Worm (Caenorhabditis elegans) whole organism, L1 larva: ENCODE measurements around the gene sre-40.

Experiments used
- C04F5.9 ChIP-seq: sonication (generic microtip); optimal IDR thresholded peaks from 2 replicates; lab custom pipeline; 2016; ENCODE audit warnings: missing genetic modification characterization, missing compliant biosample characterization
- C16A3.4 ChIP-seq: fragments of 150-350 bp; optimal IDR thresholded peaks from 2 replicates; lab custom pipeline; 2014; ENCODE audit warnings: missing biosample characterization, missing genetic modification characterization
- Y116A8C.19 ChIP-seq: sonication (generic microtip); optimal IDR thresholded peaks from 2 replicates; lab custom pipeline; 2016; ENCODE audit warnings: missing compliant biosample characterization, missing genetic modification characterization, borderline replicate concordance
- alr-1 ChIP-seq: fragments of 200-800 bp; sonication (Bioruptor generic); optimal IDR thresholded peaks from 2 replicates; lab custom pipeline; 2018; ENCODE audit warnings: borderline replicate concordance, mild to moderate bottlenecking, missing genetic modification characterization, missing compliant biosample characterization
- aly-2 ChIP-seq: fragments of 150-350 bp; optimal IDR thresholded peaks from 2 replicates; lab custom pipeline; 2014; ENCODE audit warnings: missing biosample characterization, missing genetic modification characterization
- ama-1 ChIP-seq: fragments of 150-350 bp; optimal IDR thresholded peaks from 2 replicates; lab custom pipeline; 2014
- ceh-8 ChIP-seq: fragments of 200-800 bp; sonication (Bioruptor generic); optimal IDR thresholded peaks from 2 replicates; lab custom pipeline; 2018; ENCODE audit warnings: mild to moderate bottlenecking, missing genetic modification characterization, moderate library complexity, missing compliant biosample characterization
- ceh-88 ChIP-seq: fragments of 200-800 bp; sonication (Bioruptor generic); IDR thresholded peaks from 2 replicates; pipeline ENCODE4 v1.3.6; 2022; ENCODE audit warnings: missing genetic modification characterization, missing compliant biosample characterization
- dpl-1 ChIP-seq, 3 experiments: fragments of 150-350 bp in 2 of 3; sonication (generic microtip) in 1 of 3; optimal IDR thresholded peaks; 2 replicates each; lab custom pipeline; 2014 to 2017; ENCODE audit warnings: missing biosample characterization in 3 of 3, missing genetic modification characterization in 3 of 3, missing genetic modification reagents in 3 of 3
- dsc-1 ChIP-seq: sonication (generic microtip); optimal IDR thresholded peaks from 2 replicates; lab custom pipeline; 2016; ENCODE audit warnings: mild to moderate bottlenecking, missing genetic modification characterization, missing compliant biosample characterization
- egl-13 ChIP-seq: sonication (generic microtip); optimal IDR thresholded peaks from 2 replicates; lab custom pipeline; 2016; ENCODE audit warnings: missing genotype, missing genetic modification reagents, missing genetic modification characterization, missing compliant biosample characterization
- elt-2 ChIP-seq: sonication (generic microtip); optimal IDR thresholded peaks from 2 replicates; lab custom pipeline; 2016; ENCODE audit warnings: missing genetic modification characterization, mild to moderate bottlenecking, inconsistent platforms, missing compliant biosample characterization, missing genetic modification reagents
- elt-3 ChIP-seq, 6 experiments: fragments of 150-350 bp in 1 of 6; sonication (generic microtip); optimal IDR thresholded peaks; 2 replicates each; lab custom pipeline; 2017 to 2018; ENCODE audit warnings: missing biosample characterization in 6 of 6, missing genetic modification characterization in 6 of 6, inconsistent platforms in 1 of 6
- fkh-10 ChIP-seq: sonication (generic microtip); optimal IDR thresholded peaks from 2 replicates; lab custom pipeline; 2017; ENCODE audit warnings: missing biosample characterization, missing genetic modification reagents, missing genetic modification characterization
- fkh-8 ChIP-seq: sonication (generic microtip); optimal IDR thresholded peaks from 2 replicates; lab custom pipeline; 2016; ENCODE audit warnings: mild to moderate bottlenecking, missing genetic modification characterization, missing compliant biosample characterization
- hlh-17 ChIP-seq: fragments of 200-800 bp; sonication (Bioruptor generic); optimal IDR thresholded peaks from 2 replicates; lab custom pipeline; 2018; ENCODE audit warnings: missing genetic modification characterization, mild to moderate bottlenecking, missing compliant biosample characterization, moderate library complexity, borderline replicate concordance
- hpl-2 ChIP-seq: fragments of 150-350 bp; optimal IDR thresholded peaks from 2 replicates; lab custom pipeline; 2014; ENCODE audit warnings: missing biosample characterization, missing genetic modification reagents, missing genetic modification characterization
- jun-1 ChIP-seq: fragments of 150-350 bp; optimal IDR thresholded peaks from 2 replicates; lab custom pipeline; 2014; ENCODE audit warnings: missing biosample characterization, missing genetic modification reagents, missing genetic modification characterization
- lin-14 ChIP-seq: fragments of 200-800 bp; sonication (Bioruptor generic); optimal IDR thresholded peaks from 2 replicates; lab custom pipeline; 2018; ENCODE audit warnings: mild to moderate bottlenecking, missing genetic modification characterization, moderate library complexity, missing compliant biosample characterization
- lin-15B ChIP-seq: fragments of 150-350 bp; sonication (generic microtip); optimal IDR thresholded peaks from 3 replicates; lab custom pipeline; 2014; ENCODE audit warnings: missing biosample characterization, missing genetic modification characterization
- lin-35 ChIP-seq, 2 experiments: fragments of 150-350 bp; optimal IDR thresholded peaks; 2 replicates each; lab custom pipeline; 2014; ENCODE audit warnings: missing biosample characterization in 2 of 2, missing genetic modification characterization in 2 of 2, missing genetic modification reagents in 2 of 2
- lir-3 ChIP-seq: sonication (generic microtip); optimal IDR thresholded peaks from 2 replicates; lab custom pipeline; 2016; ENCODE audit warnings: mild to moderate bottlenecking, missing genetic modification characterization, moderate library complexity, missing compliant biosample characterization; ENCODE audit not compliant: poor library complexity
- lsy-2 ChIP-seq, 2 experiments: fragments of 150-350 bp; optimal IDR thresholded peaks; 2 replicates each; lab custom pipeline; 2014; ENCODE audit warnings: missing biosample characterization in 2 of 2, missing genetic modification characterization in 2 of 2
- mab-9 ChIP-seq: fragments of 200-800 bp; sonication (Bioruptor generic); IDR thresholded peaks from 2 replicates; pipeline ENCODE4 v1.3.6; 2022; ENCODE audit warnings: missing genetic modification reagents, missing genetic modification characterization, missing compliant biosample characterization
- mdl-1 ChIP-seq, 2 experiments: fragments of 150-350 bp; optimal IDR thresholded peaks; 2 replicates each; lab custom pipeline; 2014 to 2017; ENCODE audit warnings: missing biosample characterization in 2 of 2, missing genetic modification characterization in 2 of 2, inconsistent platforms in 1 of 2
- mep-1 ChIP-seq: fragments of 150-350 bp; optimal IDR thresholded peaks from 2 replicates; lab custom pipeline; 2014; ENCODE audit warnings: missing biosample characterization, missing genetic modification characterization
- nhr-12 ChIP-seq: sonication (generic microtip); optimal IDR thresholded peaks from 2 replicates; lab custom pipeline; 2017; ENCODE audit warnings: missing biosample characterization, missing genetic modification characterization
- nhr-237 ChIP-seq: fragments of 150-350 bp; optimal IDR thresholded peaks from 2 replicates; lab custom pipeline; 2014; ENCODE audit warnings: missing biosample characterization, missing genetic modification characterization
- nhr-90 ChIP-seq: sonication (generic microtip); optimal IDR thresholded peaks from 2 replicates; lab custom pipeline; 2016; ENCODE audit warnings: mild to moderate bottlenecking, missing genetic modification characterization, missing compliant biosample characterization; ENCODE audit not compliant: poor library complexity
- pag-3 ChIP-seq: sonication (generic microtip); optimal IDR thresholded peaks from 2 replicates; lab custom pipeline; 2017; ENCODE audit warnings: missing genetic modification characterization, mild to moderate bottlenecking, missing compliant biosample characterization, antibody characterized with exemption, borderline replicate concordance; ENCODE audit not compliant: insufficient read depth
- pax-3 ChIP-seq: fragments of 200-800 bp; sonication (Bioruptor generic); optimal IDR thresholded peaks from 2 replicates; lab custom pipeline; 2018; ENCODE audit warnings: mild to moderate bottlenecking, missing genetic modification characterization, moderate library complexity, missing compliant biosample characterization
- pqm-1 ChIP-seq: sonication (generic microtip); optimal IDR thresholded peaks from 3 replicates; lab custom pipeline; 2017; ENCODE audit warnings: missing biosample characterization, missing genetic modification characterization
- rnt-1 ChIP-seq: sonication (generic microtip); optimal IDR thresholded peaks from 2 replicates; lab custom pipeline; 2016; ENCODE audit warnings: mild to moderate bottlenecking, missing genetic modification characterization, moderate library complexity, missing compliant biosample characterization
- skn-1 ChIP-seq: fragments of 150-350 bp; optimal IDR thresholded peaks from 2 replicates; lab custom pipeline; 2014; ENCODE audit warnings: missing biosample characterization, missing genetic modification characterization
- sup-37 ChIP-seq: fragments of 200-800 bp; sonication (Bioruptor generic); optimal IDR thresholded peaks from 2 replicates; lab custom pipeline; 2018; ENCODE audit warnings: mild to moderate bottlenecking, missing genetic modification characterization, missing compliant biosample characterization
- unc-130 ChIP-seq: fragments of 150-350 bp; optimal IDR thresholded peaks from 2 replicates; lab custom pipeline; 2017; ENCODE audit warnings: missing biosample characterization, missing genetic modification characterization, inconsistent platforms
- unc-86 ChIP-seq: sonication (generic microtip); optimal IDR thresholded peaks from 2 replicates; lab custom pipeline; 2016; ENCODE audit warnings: missing genetic modification characterization, missing compliant biosample characterization
- vab-15 ChIP-seq: sonication (generic microtip); optimal IDR thresholded peaks from 2 replicates; lab custom pipeline; 2017; ENCODE audit warnings: missing genotype, mild to moderate bottlenecking, missing genetic modification characterization, missing compliant biosample characterization
- zip-4 ChIP-seq: fragments of 200-800 bp; sonication (Bioruptor generic); optimal IDR thresholded peaks from 2 replicates; lab custom pipeline; 2018; ENCODE audit warnings: mild to moderate bottlenecking, missing genetic modification characterization, moderate library complexity, missing compliant biosample characterization

Gene sre-40

ce11 chrII:4728687-4729086 lies 45.1 kb upstream of the sre-40 start (continued):
- TF ChIP-seq pqm-1 (tag; lab: Kevin White, UChicago) (peak; percentile 35), vab-15 (tag; lab: Kevin White, UChicago) (no peak), dpl-1 (GFP tag; optimal IDR thresholded peaks at IDR 0.05; lab: Kevin White, UChicago) (no peak), egl-13 (tag; lab: Kevin White, UChicago) (no peak), alr-1 (tag; lab: Kevin White, UChicago) (no peak), hlh-17 (GFP tag; lab: Kevin White, UChicago) (no peak), lsy-2 (tag; optimal IDR thresholded peaks at IDR 0.05; lab: Kevin White, UChicago) (peak in 1 of 2 experiments; percentile 38), pax-3 (tag; lab: Kevin White, UChicago) (no peak), Y116A8C.19 (tag; lab: Kevin White, UChicago) (no peak), ceh-88 (GFP tag; lab: Robert Waterston, UW) (no peak), nhr-12 (tag; lab: Kevin White, UChicago) (no peak)

ce11 chrII:4727769-4728168 lies 44.2 kb upstream of the sre-40 start, which contains the start of gene ttr-41:
Gene ttr-41 (minus strand): TSS chrII:4727869.
- TF ChIP-seq ceh-88 (GFP tag; lab: Robert Waterston, UW): no peak
- no peak for TF ChIP-seq dpl-1 (GFP tag; optimal IDR thresholded peaks at IDR 0.05; lab: Kevin White, UChicago)

ce11 chrII:4726750-4727384 lies 43.3 kb upstream of the sre-40 start:
- TF ChIP-seq fkh-8 (no peak), unc-130 (no peak), sup-37 (GFP tag; lab: Kevin White, UChicago) (no peak), elt-2 (tag; lab: Kevin White, UChicago) (peak; percentile 35), dsc-1 (tag; lab: Kevin White, UChicago) (no peak), ama-1 (lab: Kevin White, UChicago) (peak; percentile 10), rnt-1 (no peak)
- TF ChIP-seq, all 84 proteins: peak for 2

- no peak for TF ChIP-seq elt-3 (tag; optimal IDR thresholded peaks at IDR 0.05; lab: Kevin White, UChicago)
- TF ChIP-seq C04F5.9 (tag; lab: Kevin White, UChicago): no peak
- peak; percentile 15 for TF ChIP-seq mep-1 (tag; lab: Kevin White, UChicago)
- TF ChIP-seq elt-2 (tag; lab: Kevin White, UChicago): no peak
- no peak for TF ChIP-seq lsy-2 (tag; optimal IDR thresholded peaks at IDR 0.05; lab: Kevin White, UChicago)
- TF ChIP-seq fkh-10 (GFP tag; lab: Kevin White, UChicago): no peak
- no peak for TF ChIP-seq unc-130
- no peak for TF ChIP-seq pag-3 (tag; lab: Kevin White, UChicago)
- TF ChIP-seq lin-35 (GFP tag; optimal IDR thresholded peaks at IDR 0.05; lab: Kevin White, UChicago): no peak
- no peak for TF ChIP-seq lin-15B (tag; lab: Kevin White, UChicago)
- TF ChIP-seq dpl-1 (GFP tag; optimal IDR thresholded peaks at IDR 0.05; lab: Kevin White, UChicago): peak in 1 of 3 experiments; percentile 4
- no peak for TF ChIP-seq rnt-1
- no peak for TF ChIP-seq ceh-8 (GFP tag; lab: Kevin White, UChicago)
- TF ChIP-seq zip-4: no peak
- TF ChIP-seq ceh-88 (GFP tag; lab: Robert Waterston, UW): no peak
- TF ChIP-seq fkh-8: no peak
- TF ChIP-seq mdl-1 (tag; optimal IDR thresholded peaks at IDR 0.05; lab: Kevin White, UChicago): peak in 1 of 2 experiments; percentile 19
- TF ChIP-seq skn-1 (tag; lab: Kevin White, UChicago): no peak
- no peak for TF ChIP-seq aly-2
- TF ChIP-seq hpl-2: no peak
- no peak for TF ChIP-seq nhr-90
- no peak for TF ChIP-seq jun-1 (tag; lab: Kevin White, UChicago)
- no peak for TF ChIP-seq Y116A8C.19 (tag; lab: Kevin White, UChicago)
- no peak for TF ChIP-seq C16A3.4 (tag; lab: Kevin White, UChicago)
- no peak for TF ChIP-seq nhr-12 (tag; lab: Kevin White, UChicago)
- no peak for TF ChIP-seq lir-3 (tag; lab: Kevin White, UChicago)
- TF ChIP-seq unc-86 (tag; lab: Kevin White, UChicago): no peak
- peak; percentile 56 for TF ChIP-seq lin-14
- TF ChIP-seq mab-9 (GFP tag; lab: Robert Waterston, UW): no peak
- no peak for TF ChIP-seq nhr-237 (tag; lab: Kevin White, UChicago)
- TF ChIP-seq, all 84 proteins: peak for 4
These were observed 42.5 kb upstream of the sre-40 start, which contains the start of gene F10G7.10 for ce11 chrII:4726120-4726519. Gene F10G7.10 (minus strand): TSS chrII:4726264.
